Worm (Caenorhabditis elegans): ENCODE results near the gene tba-4.

Gene tba-4

ce11 chrII:10918293-10918756 lies at the start of gene tba-4:
Gene tba-4, plus strand, starts transcription at chrII:10918706.
- TF ChIP-seq pes-1 (GFP tag; IDR thresholded peaks at IDR 0.05) (no peak), tbx-37 (GFP tag; conservative IDR thresholded peaks at IDR 0.05) (no peak), ets-7 (tag; optimal IDR thresholded peaks at IDR 0.05) (no peak), F13C5.2 (tag; optimal IDR thresholded peaks at IDR 0.05) (no peak), hnd-1 (tag; optimal IDR thresholded peaks at IDR 0.05) (no peak), hmg-4 (GFP tag; optimal IDR thresholded peaks at IDR 0.05) (no peak), ama-1 (optimal IDR thresholded peaks at IDR 0.05) (no peak), ceh-36 (tag; optimal IDR thresholded peaks at IDR 0.05) (no peak), hmbx-1 (tag; optimal IDR thresholded peaks at IDR 0.05) (no peak), tbx-11 (GFP tag; IDR thresholded peaks at IDR 0.05) (no peak), sea-1 (GFP tag; conservative IDR thresholded peaks at IDR 0.05) (no peak), ceh-13 (GFP tag; optimal IDR thresholded peaks at IDR 0.05) (no peak), flt-1 (GFP tag; IDR thresholded peaks at IDR 0.05) (no peak), scrt-1 (GFP tag; IDR thresholded peaks at IDR 0.05) (no peak), tra-4 (tag; optimal IDR thresholded peaks at IDR 0.05) (no peak), B0310.2 (tag; optimal IDR thresholded peaks at IDR 0.05) (no peak), aly-1 (tag; optimal IDR thresholded peaks at IDR 0.05) (no peak)

DNA sequence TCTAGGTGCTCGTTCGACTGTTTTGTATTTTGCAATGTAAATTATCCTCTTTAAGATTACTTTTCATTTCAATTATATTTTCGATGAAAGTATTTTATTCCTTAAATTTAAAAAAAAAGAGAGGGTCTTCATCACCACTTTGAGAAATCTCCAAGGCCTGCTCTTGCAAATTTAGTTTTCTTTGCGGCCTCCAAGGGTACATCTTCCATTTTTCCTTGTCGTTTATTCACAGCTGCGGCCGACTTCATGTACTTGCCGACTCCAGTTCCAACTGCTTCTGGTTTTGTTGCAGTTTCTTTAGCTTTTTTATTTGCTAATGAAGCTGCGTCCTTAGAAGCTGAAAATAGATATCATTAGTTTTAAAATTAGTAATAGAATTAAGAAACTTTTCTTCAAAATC lies 47.8 kb upstream of the tba-4 start:
- no peak for TF ChIP-seq tbx-11 (GFP tag; IDR thresholded peaks at IDR 0.05)
- TF ChIP-seq ama-1 (optimal IDR thresholded peaks at IDR 0.05) = no peak
- TF ChIP-seq scrt-1 (GFP tag; IDR thresholded peaks at IDR 0.05) = no peak
- TF ChIP-seq hmg-4 (GFP tag; optimal IDR thresholded peaks at IDR 0.05) = no peak
- TF ChIP-seq pes-1 (GFP tag; IDR thresholded peaks at IDR 0.05) = no peak
- no peak for TF ChIP-seq sea-1 (GFP tag; conservative IDR thresholded peaks at IDR 0.05)
- TF ChIP-seq F13C5.2 (tag; optimal IDR thresholded peaks at IDR 0.05) = no peak

- TF ChIP-seq hmbx-1 (tag; optimal IDR thresholded peaks at IDR 0.05) (no peak), ceh-36 (tag; optimal IDR thresholded peaks at IDR 0.05) (no peak), hmg-4 (GFP tag; optimal IDR thresholded peaks at IDR 0.05) (peak; percentile 42), ets-7 (tag; optimal IDR thresholded peaks at IDR 0.05) (peak; percentile 27), flt-1 (GFP tag; IDR thresholded peaks at IDR 0.05) (no peak), F13C5.2 (tag; optimal IDR thresholded peaks at IDR 0.05) (peak; percentile 68), hnd-1 (tag; optimal IDR thresholded peaks at IDR 0.05) (no peak), scrt-1 (GFP tag; IDR thresholded peaks at IDR 0.05) (no peak), sea-1 (GFP tag; conservative IDR thresholded peaks at IDR 0.05) (no peak), B0310.2 (tag; optimal IDR thresholded peaks at IDR 0.05) (no peak), tbx-11 (GFP tag; IDR thresholded peaks at IDR 0.05) (no peak), ama-1 (optimal IDR thresholded peaks at IDR 0.05) (no peak), pes-1 (GFP tag; IDR thresholded peaks at IDR 0.05) (peak; percentile 57; the same call in 1 of the 2 replicates), tbx-37 (GFP tag; conservative IDR thresholded peaks at IDR 0.05) (peak; percentile 84), aly-1 (tag; optimal IDR thresholded peaks at IDR 0.05) (no peak), tra-4 (tag; optimal IDR thresholded peaks at IDR 0.05) (no peak), ceh-13 (GFP tag; optimal IDR thresholded peaks at IDR 0.05) (no peak)
Observed at ce11 chrII:10872541-10872940, 46.0 kb upstream of the tba-4 start, which contains the start of the genes cyn-4 and copz-1. Gene cyn-4, minus strand, starts transcription at chrII:10872611. Gene copz-1, plus strand, starts transcription at chrII:10872879.

DNA sequence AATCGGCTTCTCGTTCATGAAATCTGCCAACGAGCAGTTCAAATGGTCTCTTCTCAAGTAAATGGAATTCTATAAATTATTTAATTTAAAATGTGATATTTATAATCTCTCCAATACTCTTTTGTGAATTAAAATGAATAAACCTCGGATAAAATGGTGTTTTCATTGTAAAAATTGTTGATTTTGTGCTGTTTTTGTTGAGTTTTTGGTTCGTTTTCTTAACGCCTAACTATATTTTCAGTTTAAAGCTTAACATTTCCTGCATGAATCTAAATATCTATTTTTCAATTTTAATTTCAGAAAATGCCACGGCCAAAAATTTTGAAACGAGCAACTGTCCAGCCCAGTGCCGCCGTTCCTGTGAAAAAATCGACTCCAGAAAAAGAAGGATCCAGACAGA lies 44.9 kb upstream of the tba-4 start, which contains the start of gene orc-2:
Gene orc-2 (plus strand): TSS at position 301 of the 400 bp plus-strand sequence.
- TF ChIP-seq flt-1 (GFP tag; IDR thresholded peaks at IDR 0.05) = no peak
- TF ChIP-seq tbx-37 (GFP tag; conservative IDR thresholded peaks at IDR 0.05) = no peak
- TF ChIP-seq tbx-11 (GFP tag; IDR thresholded peaks at IDR 0.05) = no peak
- TF ChIP-seq pes-1 (GFP tag; IDR thresholded peaks at IDR 0.05) = no peak
- no peak for TF ChIP-seq ceh-36 (tag; optimal IDR thresholded peaks at IDR 0.05)
- no peak for TF ChIP-seq hmg-4 (GFP tag; optimal IDR thresholded peaks at IDR 0.05)
- no peak for TF ChIP-seq F13C5.2 (tag; optimal IDR thresholded peaks at IDR 0.05)
- no peak for TF ChIP-seq ceh-13 (GFP tag; optimal IDR thresholded peaks at IDR 0.05)
- no peak for TF ChIP-seq hmbx-1 (tag; optimal IDR thresholded peaks at IDR 0.05)
- TF ChIP-seq ets-7 (tag; optimal IDR thresholded peaks at IDR 0.05) = no peak
- no peak for TF ChIP-seq sea-1 (GFP tag; conservative IDR thresholded peaks at IDR 0.05)
- no peak for TF ChIP-seq ama-1 (optimal IDR thresholded peaks at IDR 0.05)
- TF ChIP-seq hnd-1 (tag; optimal IDR thresholded peaks at IDR 0.05) = no peak
- TF ChIP-seq scrt-1 (GFP tag; IDR thresholded peaks at IDR 0.05) = no peak
- no peak for TF ChIP-seq tra-4 (tag; optimal IDR thresholded peaks at IDR 0.05)

DNA sequence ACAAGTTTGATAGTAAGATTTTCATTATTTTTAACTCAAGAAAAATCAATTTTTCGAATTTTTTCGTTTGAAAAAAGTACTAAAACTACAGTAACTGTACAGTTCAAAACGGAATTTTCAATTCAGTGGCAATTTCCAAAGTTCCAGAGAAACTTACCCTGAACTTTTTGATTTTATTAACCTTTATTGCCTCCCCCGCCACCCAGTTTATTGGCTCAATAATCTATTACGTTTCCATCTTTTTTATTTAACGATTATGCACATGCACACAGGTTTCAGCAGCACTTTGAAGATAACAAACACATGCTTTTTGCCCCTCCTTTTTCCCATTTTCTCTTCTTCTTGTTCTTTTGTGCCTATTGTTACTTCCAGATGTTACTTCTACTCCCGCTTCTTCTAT lies 37.9 kb upstream of the tba-4 start, which contains the start of gene lurp-1:
Gene lurp-1 (plus strand): TSS at position 301 of the 400 bp plus-strand sequence.
- TF ChIP-seq pes-1 (GFP tag; IDR thresholded peaks at IDR 0.05) (no peak), hmbx-1 (tag; optimal IDR thresholded peaks at IDR 0.05) (no peak), ceh-36 (tag; optimal IDR thresholded peaks at IDR 0.05) (no peak), aly-1 (tag; optimal IDR thresholded peaks at IDR 0.05) (no peak), scrt-1 (GFP tag; IDR thresholded peaks at IDR 0.05) (no peak), tbx-37 (GFP tag; conservative IDR thresholded peaks at IDR 0.05) (no peak)

DNA sequence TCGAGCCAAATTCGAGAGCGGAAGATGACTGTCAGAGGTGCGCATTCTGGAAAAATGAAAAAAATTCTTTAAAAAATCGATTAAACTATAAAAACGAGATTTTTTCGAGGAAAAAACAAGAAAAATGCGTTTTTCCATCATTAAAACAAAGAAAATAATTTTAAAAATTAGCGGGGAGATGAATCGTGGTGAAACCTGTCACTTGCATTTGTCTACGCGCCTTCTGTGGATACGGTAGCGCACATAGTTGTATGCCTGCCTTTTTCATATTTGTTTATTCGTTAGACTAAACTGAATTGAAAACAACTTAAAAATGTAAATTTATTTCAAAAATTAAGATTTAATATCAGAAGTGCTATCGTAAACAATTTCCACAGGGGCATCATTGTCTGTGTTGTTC lies 34.1 kb upstream of the tba-4 start, which contains the start of gene egg-3:
Gene egg-3 (minus strand): TSS at position 46 of the 400 bp plus-strand sequence.
- TF ChIP-seq hnd-1 (tag; optimal IDR thresholded peaks at IDR 0.05) = no peak
- TF ChIP-seq hmg-4 (GFP tag; optimal IDR thresholded peaks at IDR 0.05) = no peak
- no peak for TF ChIP-seq F13C5.2 (tag; optimal IDR thresholded peaks at IDR 0.05)
- no peak for TF ChIP-seq aly-1 (tag; optimal IDR thresholded peaks at IDR 0.05)
- TF ChIP-seq hmbx-1 (tag; optimal IDR thresholded peaks at IDR 0.05) = no peak
- TF ChIP-seq pes-1 (GFP tag; IDR thresholded peaks at IDR 0.05) = no peak
- TF ChIP-seq B0310.2 (tag; optimal IDR thresholded peaks at IDR 0.05) = no peak
- no peak for TF ChIP-seq ama-1 (optimal IDR thresholded peaks at IDR 0.05)
- no peak for TF ChIP-seq scrt-1 (GFP tag; IDR thresholded peaks at IDR 0.05)
- no peak for TF ChIP-seq ceh-36 (tag; optimal IDR thresholded peaks at IDR 0.05)
- no peak for TF ChIP-seq tra-4 (tag; optimal IDR thresholded peaks at IDR 0.05)
- no peak for TF ChIP-seq flt-1 (GFP tag; IDR thresholded peaks at IDR 0.05)
- TF ChIP-seq ets-7 (tag; optimal IDR thresholded peaks at IDR 0.05) = no peak
- TF ChIP-seq tbx-11 (GFP tag; IDR thresholded peaks at IDR 0.05) = no peak
- no peak for TF ChIP-seq tbx-37 (GFP tag; conservative IDR thresholded peaks at IDR 0.05)
- TF ChIP-seq sea-1 (GFP tag; conservative IDR thresholded peaks at IDR 0.05) = no peak
- no peak for TF ChIP-seq ceh-13 (GFP tag; optimal IDR thresholded peaks at IDR 0.05)

ce11 chrII:10885250-10885649 lies 33.3 kb upstream of the tba-4 start:
- TF ChIP-seq hmg-4 (GFP tag; optimal IDR thresholded peaks at IDR 0.05) (no peak), tra-4 (tag; optimal IDR thresholded peaks at IDR 0.05) (no peak), sea-1 (GFP tag; conservative IDR thresholded peaks at IDR 0.05) (no peak), hnd-1 (tag; optimal IDR thresholded peaks at IDR 0.05) (no peak), tbx-11 (GFP tag; IDR thresholded peaks at IDR 0.05) (no peak), ama-1 (optimal IDR thresholded peaks at IDR 0.05) (no peak), hmbx-1 (tag; optimal IDR thresholded peaks at IDR 0.05) (no peak), flt-1 (GFP tag; IDR thresholded peaks at IDR 0.05) (no peak), scrt-1 (GFP tag; IDR thresholded peaks at IDR 0.05) (no peak), B0310.2 (tag; optimal IDR thresholded peaks at IDR 0.05) (no peak)

Data from whole organism, early embryonic.